Worm (Caenorhabditis elegans) whole organism, young adult: Measurements from ENCODE around the gene F14D2.11.
A peak's percentile ranks its signal among the peaks of the same experiment; 100 is the strongest.

Experiments
- B0261.1 ChIP-seq: sonication (generic microtip); optimal IDR thresholded peaks from 2 replicates; lab custom pipeline; 2016; ENCODE audit warnings: mild to moderate bottlenecking, missing genetic modification characterization, moderate library complexity, missing compliant biosample characterization
- D2030.7 ChIP-seq: fragments of 200-800 bp; sonication (Bioruptor generic); IDR thresholded peaks from 2 replicates; pipeline ENCODE4 v1.3.6; 2022; ENCODE audit warnings: missing genetic modification reagents, missing genetic modification characterization, missing compliant biosample characterization
- F10E7.11 ChIP-seq: sonication (generic microtip); optimal IDR thresholded peaks from 2 replicates; lab custom pipeline; 2017; ENCODE audit warnings: mild to moderate bottlenecking, missing genetic modification characterization, moderate library complexity, missing compliant biosample characterization
- F33H1.4 ChIP-seq: fragments of 200-800 bp; sonication (Bioruptor generic); IDR thresholded peaks from 2 replicates; pipeline ENCODE4 v1.3.6; 2022; ENCODE audit warnings: missing genetic modification reagents, missing genetic modification characterization, missing compliant biosample characterization
- F37B4.10 ChIP-seq: fragments of 200-800 bp; sonication (Bioruptor generic); IDR thresholded peaks from 2 replicates; pipeline ENCODE4 v1.3.6; 2022; ENCODE audit warnings: missing genetic modification characterization, missing compliant biosample characterization
- F39B2.1 ChIP-seq: fragments of 200-800 bp; sonication (Bioruptor generic); IDR thresholded peaks from 2 replicates; pipeline ENCODE4 v1.3.6; 2022; ENCODE audit warnings: missing genetic modification reagents, missing genetic modification characterization, missing compliant biosample characterization
- F55B11.4 ChIP-seq: sonication (generic microtip); optimal IDR thresholded peaks from 2 replicates; lab custom pipeline; 2016; ENCODE audit warnings: missing compliant biosample characterization, missing genetic modification characterization, borderline replicate concordance; ENCODE audit not compliant: insufficient read depth
- F57C9.4 ChIP-seq: sonication (generic microtip); optimal IDR thresholded peaks from 2 replicates; lab custom pipeline; 2017; ENCODE audit warnings: mild to moderate bottlenecking, missing genetic modification characterization, missing compliant biosample characterization
- T07F8.4 ChIP-seq: sonication (generic microtip); optimal IDR thresholded peaks from 2 replicates; lab custom pipeline; 2016; ENCODE audit warnings: mild to moderate bottlenecking, missing genetic modification characterization, moderate library complexity, missing compliant biosample characterization
- T26A5.8 ChIP-seq: sonication (generic microtip); optimal IDR thresholded peaks from 2 replicates; lab custom pipeline; 2016; ENCODE audit warnings: missing genetic modification characterization, missing compliant biosample characterization
- Y56A3A.18 ChIP-seq: fragments of 200-800 bp; sonication (Bioruptor generic); IDR thresholded peaks from 2 replicates; pipeline ENCODE4 v1.3.6; 2022; ENCODE audit warnings: missing genetic modification reagents, missing genetic modification characterization, missing compliant biosample characterization
- Y95B8A.8 ChIP-seq: fragments of 200-800 bp; sonication (Bioruptor generic); IDR thresholded peaks from 2 replicates; pipeline ENCODE4 v1.3.6; 2022; ENCODE audit warnings: missing genetic modification reagents, missing genetic modification characterization, missing compliant biosample characterization
- aptf-2 ChIP-seq: fragments of 200-800 bp; sonication (Bioruptor generic); conservative IDR thresholded peaks from 2 replicates; pipeline ENCODE4 v1.3.6; 2022; ENCODE audit warnings: missing genetic modification reagents, missing genetic modification characterization, missing compliant biosample characterization
- athp-1 ChIP-seq: sonication (generic microtip); optimal IDR thresholded peaks from 2 replicates; lab custom pipeline; 2017; ENCODE audit warnings: mild to moderate bottlenecking, missing genetic modification characterization, missing compliant biosample characterization
- cebp-2 ChIP-seq: fragments of 200-800 bp; sonication (Bioruptor generic); IDR thresholded peaks from 2 replicates; pipeline ENCODE4 v1.3.6; 2022; ENCODE audit warnings: missing genetic modification characterization, missing compliant biosample characterization
- ceh-79 ChIP-seq: sonication (generic microtip); optimal IDR thresholded peaks from 2 replicates; lab custom pipeline; 2017; ENCODE audit warnings: mild to moderate bottlenecking, missing genetic modification characterization, missing compliant biosample characterization
- dpff-1 ChIP-seq: sonication (generic microtip); optimal IDR thresholded peaks from 2 replicates; lab custom pipeline; 2017; ENCODE audit warnings: mild to moderate bottlenecking, missing genetic modification characterization, missing compliant biosample characterization
- efl-1 ChIP-seq: fragments of 150-350 bp; optimal IDR thresholded peaks from 2 replicates; lab custom pipeline; 2014; ENCODE audit warnings: missing biosample characterization, missing genetic modification reagents, missing genetic modification characterization
- egl-18 ChIP-seq: fragments of 200-800 bp; sonication (Bioruptor generic); IDR thresholded peaks from 2 replicates; pipeline ENCODE4 v1.3.6; 2022; ENCODE audit warnings: missing genetic modification reagents, missing genetic modification characterization, missing compliant biosample characterization
- egrh-3 ChIP-seq: fragments of 200-800 bp; sonication (Bioruptor generic); IDR thresholded peaks from 2 replicates; pipeline ENCODE4 v1.3.6; 2022; ENCODE audit warnings: missing genetic modification reagents, missing genetic modification characterization, missing compliant biosample characterization
- hlh-12 ChIP-seq: sonication (generic microtip); optimal IDR thresholded peaks from 2 replicates; lab custom pipeline; 2016; ENCODE audit warnings: missing genetic modification characterization, missing compliant biosample characterization
- hlh-26 ChIP-seq: fragments of 200-800 bp; sonication (Bioruptor generic); conservative IDR thresholded peaks from 2 replicates; pipeline ENCODE4 v1.3.6; 2022; ENCODE audit warnings: missing genetic modification reagents, missing genetic modification characterization, missing compliant biosample characterization
- hmg-20 ChIP-seq: fragments of 200-800 bp; sonication (Bioruptor generic); IDR thresholded peaks from 2 replicates; pipeline ENCODE4 v1.3.6; 2022; ENCODE audit warnings: missing genetic modification reagents, missing genetic modification characterization, missing compliant biosample characterization
- lir-1 ChIP-seq: fragments of 200-800 bp; sonication (Bioruptor generic); conservative IDR thresholded peaks from 2 replicates; pipeline ENCODE4 v1.3.6; 2022; ENCODE audit warnings: missing genetic modification reagents, missing genetic modification characterization, missing compliant biosample characterization
- lsl-1 ChIP-seq: fragments of 200-800 bp; sonication (Bioruptor generic); optimal IDR thresholded peaks from 2 replicates; lab custom pipeline; 2018; ENCODE audit warnings: mild to moderate bottlenecking, missing genetic modification characterization, moderate library complexity, missing compliant biosample characterization
- madf-6 ChIP-seq: fragments of 200-800 bp; sonication (Bioruptor generic); IDR thresholded peaks from 2 replicates; pipeline ENCODE4 v1.3.6; 2022; ENCODE audit warnings: missing genetic modification reagents, missing genetic modification characterization, missing compliant biosample characterization
- mes-4 ChIP-seq: sonication (generic microtip); optimal IDR thresholded peaks from 2 replicates; lab custom pipeline; 2016; ENCODE audit warnings: missing genotype, missing genetic modification characterization, missing compliant biosample characterization
- nfyb-1 ChIP-seq: fragments of 200-800 bp; sonication (Bioruptor generic); IDR thresholded peaks from 2 replicates; pipeline ENCODE4 v1.3.6; 2022; ENCODE audit warnings: missing genetic modification reagents, missing genetic modification characterization, missing compliant biosample characterization
- nhr-179 ChIP-seq: sonication (generic microtip); optimal IDR thresholded peaks from 2 replicates; lab custom pipeline; 2016; ENCODE audit warnings: mild to moderate bottlenecking, missing genetic modification characterization, missing compliant biosample characterization
- nhr-27 ChIP-seq: fragments of 200-800 bp; sonication (Bioruptor generic); optimal IDR thresholded peaks from 2 replicates; lab custom pipeline; 2018; ENCODE audit warnings: mild to moderate bottlenecking, missing genetic modification characterization, moderate library complexity, missing compliant biosample characterization
- pha-4 ChIP-seq: fragments of 150-350 bp; sonication (generic microtip); optimal IDR thresholded peaks from 2 replicates; lab custom pipeline; 2014; ENCODE audit warnings: missing biosample characterization, missing genetic modification reagents, missing genetic modification characterization
- sea-2 ChIP-seq: fragments of 200-800 bp; sonication (Bioruptor generic); IDR thresholded peaks from 2 replicates; pipeline ENCODE4 v1.3.6; 2022; ENCODE audit warnings: missing genetic modification characterization, missing compliant biosample characterization
- snpc-1.1 ChIP-seq: sonication (generic microtip); optimal IDR thresholded peaks from 2 replicates; lab custom pipeline; 2017; ENCODE audit warnings: missing genetic modification characterization, mild to moderate bottlenecking, missing compliant biosample characterization, antibody characterized with exemption, moderate library complexity, missing genotype, missing genetic modification reagents; ENCODE audit not compliant: insufficient read depth
- snpc-4 ChIP-seq, 5 experiments: fragments of 150-350 bp in 1 of 5; sonication (generic microtip) in 4 of 5; optimal IDR thresholded peaks; 2 replicates each; lab custom pipeline; 2014 to 2018; ENCODE audit warnings: missing genetic modification characterization in 5 of 5, missing biosample characterization in 3 of 5, antibody characterized with exemption in 2 of 5, mild to moderate bottlenecking in 2 of 5, missing compliant biosample characterization in 2 of 5, missing genotype in 2 of 5, moderate library complexity in 2 of 5, missing genetic modification reagents in 1 of 5
- somi-1 ChIP-seq: fragments of 200-800 bp; sonication (Bioruptor generic); optimal IDR thresholded peaks from 2 replicates; lab custom pipeline; 2018; ENCODE audit warnings: mild to moderate bottlenecking, missing genetic modification characterization, missing compliant biosample characterization
- tlf-1 ChIP-seq: fragments of 200-800 bp; sonication (Bioruptor generic); optimal IDR thresholded peaks from 2 replicates; lab custom pipeline; 2018; ENCODE audit warnings: mild to moderate bottlenecking, missing genetic modification characterization, missing compliant biosample characterization
- unc-62 ChIP-seq: fragments of 150-350 bp; optimal IDR thresholded peaks from 2 replicates; lab custom pipeline; 2014; ENCODE audit warnings: missing biosample characterization, missing genetic modification reagents, missing genetic modification characterization
- zfh-2 ChIP-seq: fragments of 200-800 bp; sonication (Bioruptor generic); conservative IDR thresholded peaks from 2 replicates; pipeline ENCODE4 v1.3.6; 2022; ENCODE audit warnings: missing genetic modification reagents, missing genetic modification characterization, missing compliant biosample characterization
- ztf-18 ChIP-seq: sonication (generic microtip); optimal IDR thresholded peaks from 2 replicates; lab custom pipeline; 2016; ENCODE audit warnings: missing genotype, mild to moderate bottlenecking, missing genetic modification characterization, missing compliant biosample characterization
- ztf-22 ChIP-seq: fragments of 200-800 bp; sonication (Bioruptor generic); optimal IDR thresholded peaks from 2 replicates; lab custom pipeline; 2018; ENCODE audit warnings: mild to moderate bottlenecking, missing genetic modification characterization, moderate library complexity, missing compliant biosample characterization
- ztf-25 ChIP-seq: fragments of 200-800 bp; sonication (Bioruptor generic); IDR thresholded peaks from 2 replicates; pipeline ENCODE4 v1.3.6; 2022; ENCODE audit warnings: missing genetic modification reagents, missing genetic modification characterization, missing compliant biosample characterization

The F14D2.11 gene

ce11 chrII:3346328-3346780 lies 4.5 kb upstream of the F14D2.11 start, which contains the start of gene bath-30 (continued):
- no peak for TF ChIP-seq F57C9.4 (tag; lab: Kevin White, UChicago)
- no peak for TF ChIP-seq hmg-20 (GFP tag; lab: Robert Waterston, UW)

- TF ChIP-seq D2030.7 (GFP tag; lab: Robert Waterston, UW) (peak; percentile 36; the same call in 1 of the 2 replicates), madf-6 (GFP tag; lab: Robert Waterston, UW) (peak; percentile 54; the same call in 1 of the 2 replicates), aptf-2 (no peak), pha-4 (tag; lab: Kevin White, UChicago) (no peak), lsl-1 (peak; percentile 72)
Measured at ce11 chrII:3344917-3345316, 3.0 kb upstream of the F14D2.11 start, which contains the start of gene bath-28. bath-28 (minus strand) TSS chrII:3344967.

ce11 chrII:3343714-3344113 lies 1.8 kb upstream of the F14D2.11 start, which contains the start of gene F14D2.15:
F14D2.15 (minus strand) TSS chrII:3343814.
- TF ChIP-seq somi-1 (GFP tag; lab: Kevin White, UChicago) (no peak), snpc-1.1 (tag; lab: Kevin White, UChicago) (no peak), nfyb-1 (GFP tag; lab: Robert Waterston, UW) (no peak), ceh-79 (tag; lab: Kevin White, UChicago) (no peak), ztf-25 (GFP tag; lab: Robert Waterston, UW) (no peak), nhr-179 (tag; lab: Kevin White, UChicago) (no peak), F33H1.4 (no peak), aptf-2 (no peak), cebp-2 (GFP tag; lab: Robert Waterston, UW) (no peak), snpc-4 (GFP tag; optimal IDR thresholded peaks at IDR 0.05; lab: Kevin White, UChicago) (no peak), snpc-4 (tag; optimal IDR thresholded peaks at IDR 0.05; lab: Kevin White, UChicago) (no peak), sea-2 (GFP tag; lab: Robert Waterston, UW) (no peak)
- TF ChIP-seq, all 124 proteins: peak for 0

ce11 chrII:3340818-3341217 lies 1.1 kb downstream of the F14D2.11 start:
- TF ChIP-seq Y95B8A.8 (0 out of 2 replicates have a peak, but pooled peaks have one; percentile 18), unc-62 (no peak), egrh-3 (GFP tag; lab: Robert Waterston, UW) (peak; percentile 73), zfh-2 (GFP tag; lab: Robert Waterston, UW) (peak; percentile 72)

- no peak for TF ChIP-seq egl-18 (GFP tag; lab: Robert Waterston, UW)
- TF ChIP-seq pha-4 (tag; lab: Kevin White, UChicago): no peak
- no peak for TF ChIP-seq T07F8.4 (tag; lab: Kevin White, UChicago)
- TF ChIP-seq F10E7.11: no peak
- no peak for TF ChIP-seq lir-1 (GFP tag; lab: Robert Waterston, UW)
- TF ChIP-seq hlh-26: no peak
- no peak for TF ChIP-seq athp-1 (tag; lab: Kevin White, UChicago)
- no peak for TF ChIP-seq mes-4
- no peak for TF ChIP-seq hmg-20 (GFP tag; lab: Robert Waterston, UW)
- TF ChIP-seq ztf-22: no peak
Measured at ce11 chrII:3340251-3340650, 1.6 kb downstream of the F14D2.11 start, which contains the start of gene F14D2.5. F14D2.5 (plus strand) TSS chrII:3340551.

ce11 chrII:3338556-3338955 lies 3.3 kb downstream of the F14D2.11 start, which contains the start of gene F14D2.7:
F14D2.7 (minus strand) TSS chrII:3338656.
- TF ChIP-seq F39B2.1 (GFP tag; lab: Robert Waterston, UW): no peak
- no peak for TF ChIP-seq ztf-18 (tag; lab: Kevin White, UChicago)
- TF ChIP-seq B0261.1 (tag; lab: Kevin White, UChicago): no peak
- TF ChIP-seq T07F8.4 (tag; lab: Kevin White, UChicago): no peak
- no peak for TF ChIP-seq T26A5.8 (tag; lab: Kevin White, UChicago)
- no peak for TF ChIP-seq hlh-12
- TF ChIP-seq tlf-1 (GFP tag; lab: Kevin White, UChicago): no peak
- TF ChIP-seq dpff-1 (tag; lab: Kevin White, UChicago): no peak
- no peak for TF ChIP-seq Y56A3A.18
- no peak for TF ChIP-seq F37B4.10 (GFP tag; lab: Robert Waterston, UW)
- no peak for TF ChIP-seq F55B11.4
- TF ChIP-seq efl-1 (GFP tag; lab: Kevin White, UChicago): no peak
- TF ChIP-seq nhr-27 (tag; lab: Kevin White, UChicago): no peak
